Fruit fly (Drosophila melanogaster) whole organism, prepupa: ENCODE measurements around the gene Oct-TyrR.

ENCODE experiments used
- Blimp-1 ChIP-seq: fragments of 200-800 bp; sonication (Bioruptor generic); optimal IDR thresholded peaks from 3 replicates; lab custom pipeline; 2017; ENCODE audit warnings: missing biosample characterization, missing genetic modification characterization, mild to moderate bottlenecking, moderate library complexity, missing genetic modification reagents
- CG8632 ChIP-seq: fragments of 200-800 bp; sonication (Bioruptor generic); optimal IDR thresholded peaks from 3 replicates; lab custom pipeline; 2016; ENCODE audit warnings: missing biosample characterization, missing genetic modification characterization

dm6 chr3L:22113186-22113585 is 78.4 kb downstream of the Oct-TyrR start:
- TF ChIP-seq Blimp-1 (GFP tag; lab: Kevin White, UChicago) (no peak), CG8632 (GFP tag; lab: Kevin White, UChicago) (no peak)
